Fruit fly (Drosophila melanogaster) whole organism, embryonic: ENCODE data around the gene CG6465.

Source experiments
- Adf1 ChIP-seq: fragments of 200-800 bp; sonication (Bioruptor generic); IDR thresholded peaks from 2 replicates; pipeline ENCODE4 v1.3.6; 2022; ENCODE audit warnings: missing biosample characterization, missing genetic modification characterization
- BEAF-32 ChIP-seq: fragments of 200-800 bp; sonication (Bioruptor generic); optimal IDR thresholded peaks from 3 replicates; lab custom pipeline; 2017; ENCODE audit warnings: missing biosample characterization, missing genetic modification characterization, mild to moderate bottlenecking, moderate library complexity, missing genetic modification reagents
- Bgb ChIP-seq: fragments of 200-800 bp; sonication (Bioruptor generic); IDR thresholded peaks from 2 replicates; pipeline ENCODE4 v1.3.6; 2022; ENCODE audit warnings: missing biosample characterization, missing genetic modification characterization; ENCODE audit not compliant: partially characterized antibody
- Blimp-1 ChIP-seq: fragments of 200-800 bp; sonication (Bioruptor generic); optimal IDR thresholded peaks from 3 replicates; lab custom pipeline; 2018; ENCODE audit warnings: missing biosample characterization, missing genetic modification characterization, mild to moderate bottlenecking, moderate library complexity, missing genetic modification reagents
- CG10209 ChIP-seq: fragments of 200-800 bp; sonication (Bioruptor generic); optimal IDR thresholded peaks from 3 replicates; lab custom pipeline; 2017; ENCODE audit warnings: missing biosample characterization, mild to moderate bottlenecking, missing genetic modification characterization, missing genetic modification reagents
- CG10366 ChIP-seq: fragments of 200-800 bp; sonication (Bioruptor generic); IDR thresholded peaks from 2 replicates; pipeline ENCODE4 v1.3.6; 2022; ENCODE audit warnings: missing biosample characterization, missing genetic modification characterization
- CG11085 ChIP-seq: fragments of 200-800 bp; sonication (Bioruptor generic); IDR thresholded peaks from 2 replicates; pipeline ENCODE4 v1.3.6; 2022; ENCODE audit warnings: missing biosample characterization, missing genetic modification characterization
- CG11504 ChIP-seq: fragments of 200-800 bp; sonication (Bioruptor generic); optimal IDR thresholded peaks from 3 replicates; lab custom pipeline; 2019; ENCODE audit warnings: missing biosample characterization, mild to moderate bottlenecking, missing genetic modification characterization, moderate library complexity
- CG11696 ChIP-seq: fragments of 200-800 bp; sonication (Bioruptor generic); IDR thresholded peaks from 2 replicates; pipeline ENCODE4 v1.3.6; 2022; ENCODE audit warnings: missing biosample characterization, missing genetic modification characterization
- CG1233 ChIP-seq: fragments of 200-800 bp; sonication (Bioruptor generic); optimal IDR thresholded peaks from 4 replicates; lab custom pipeline; 2018; ENCODE audit warnings: missing biosample characterization, mild to moderate bottlenecking, missing genetic modification characterization
- CG12942 ChIP-seq: fragments of 200-800 bp; sonication (Bioruptor generic); optimal IDR thresholded peaks from 3 replicates; lab custom pipeline; 2016; ENCODE audit warnings: missing biosample characterization, missing genetic modification characterization
- CG13296 ChIP-seq: fragments of 200-800 bp; sonication (Bioruptor generic); optimal IDR thresholded peaks from 3 replicates; lab custom pipeline; 2018; ENCODE audit warnings: missing biosample characterization, mild to moderate bottlenecking, missing genetic modification characterization
- CG15073 ChIP-seq: fragments of 200-800 bp; sonication (Bioruptor generic); optimal IDR thresholded peaks from 2 replicates; lab custom pipeline; 2016; ENCODE audit warnings: missing biosample characterization, missing genetic modification characterization
- CG17359 ChIP-seq: fragments of 200-800 bp; sonication (Bioruptor generic); optimal IDR thresholded peaks from 3 replicates; lab custom pipeline; 2018; ENCODE audit warnings: missing biosample characterization, mild to moderate bottlenecking, missing genetic modification characterization, moderate library complexity
- CG17612 ChIP-seq: fragments of 200-800 bp; sonication (Bioruptor generic); IDR thresholded peaks from 2 replicates; pipeline ENCODE4 v1.3.6; 2022; ENCODE audit warnings: missing biosample characterization, missing genetic modification characterization
- CG17912 ChIP-seq: fragments of 200-800 bp; sonication (Bioruptor generic); optimal IDR thresholded peaks from 2 replicates; lab custom pipeline; 2018; ENCODE audit warnings: missing biosample characterization, mild to moderate bottlenecking, missing genetic modification characterization
- CG18476 ChIP-seq: fragments of 200-800 bp; sonication (Bioruptor generic); optimal IDR thresholded peaks from 2 replicates; lab custom pipeline; 2016; ENCODE audit warnings: missing biosample characterization, mild to moderate bottlenecking, missing genetic modification characterization
- CG31365 ChIP-seq: fragments of 200-800 bp; sonication (Bioruptor generic); optimal IDR thresholded peaks from 2 replicates; lab custom pipeline; 2018; ENCODE audit warnings: missing biosample characterization, mild to moderate bottlenecking, missing genetic modification characterization
- CG31441 ChIP-seq: fragments of 200-800 bp; sonication (Bioruptor generic); IDR thresholded peaks from 2 replicates; pipeline ENCODE4 v1.3.6; 2022; ENCODE audit warnings: missing biosample characterization, missing genetic modification characterization
- CG3838 ChIP-seq: fragments of 200-800 bp; sonication (Bioruptor generic); optimal IDR thresholded peaks from 3 replicates; lab custom pipeline; 2016; ENCODE audit warnings: missing biosample characterization, missing genetic modification characterization
- CG4404 ChIP-seq: fragments of 200-800 bp; sonication (Bioruptor generic); IDR thresholded peaks from 2 replicates; pipeline ENCODE4 v1.3.6; 2022; ENCODE audit warnings: missing biosample characterization, missing genetic modification characterization
- CG4730 ChIP-seq: fragments of 200-800 bp; sonication (Bioruptor generic); IDR thresholded peaks from 2 replicates; pipeline ENCODE4 v1.3.6; 2022; ENCODE audit warnings: missing biosample characterization, missing genetic modification characterization
- CG6689 ChIP-seq: fragments of 200-800 bp; sonication (Bioruptor generic); IDR thresholded peaks from 2 replicates; pipeline ENCODE4 v1.3.6; 2022; ENCODE audit warnings: missing biosample characterization, missing genetic modification characterization
- CG8924 ChIP-seq: fragments of 200-800 bp; optimal IDR thresholded peaks from 3 replicates; lab custom pipeline; 2019; ENCODE audit warnings: missing biosample characterization, mild to moderate bottlenecking, missing genetic modification characterization, moderate library complexity
- D ChIP-seq, 2 experiments: fragments of 200-800 bp in 1 of 2; fragments of >200 bp in 1 of 2; sonication (Bioruptor generic) in 1 of 2; optimal IDR thresholded peaks; 2 replicates in 1 of 2; 3 replicates in 1 of 2; lab custom pipeline; 2017; ENCODE audit warnings: mild to moderate bottlenecking in 1 of 2, missing biosample characterization in 1 of 2, missing genetic modification characterization in 1 of 2, missing genetic modification reagents in 1 of 2
- Dad ChIP-seq: fragments of 200-800 bp; sonication (Bioruptor generic); optimal IDR thresholded peaks from 3 replicates; lab custom pipeline; 2016; ENCODE audit warnings: missing biosample characterization, missing genetic modification characterization
- ERR ChIP-seq: fragments of 200-800 bp; sonication (Bioruptor generic); optimal IDR thresholded peaks from 2 replicates; lab custom pipeline; 2016; ENCODE audit warnings: missing biosample characterization, missing genetic modification characterization
- Eip74EF ChIP-seq, 2 experiments: fragments of 200-800 bp in 1 of 2; fragments of >200 bp in 1 of 2; sonication (Bioruptor generic) in 1 of 2; optimal IDR thresholded peaks; 2 replicates each; lab custom pipeline; 2017 to 2019; ENCODE audit warnings: missing biosample characterization in 2 of 2, missing genetic modification characterization in 2 of 2, mild to moderate bottlenecking in 1 of 2, moderate library complexity in 1 of 2
- Elba2 ChIP-seq: fragments of 200-800 bp; sonication (Bioruptor generic); optimal IDR thresholded peaks from 3 replicates; lab custom pipeline; 2016; ENCODE audit warnings: missing biosample characterization, missing genetic modification characterization
- HLHmδ ChIP-seq: fragments of 200-800 bp; sonication (Bioruptor generic); optimal IDR thresholded peaks from 2 replicates; lab custom pipeline; 2018; ENCODE audit warnings: missing biosample characterization, mild to moderate bottlenecking, missing genetic modification characterization, moderate library complexity
- Hr51 ChIP-seq, 2 experiments: fragments of 200-800 bp; sonication (Bioruptor generic); optimal IDR thresholded peaks; 2 replicates in 1 of 2; 3 replicates in 1 of 2; lab custom pipeline; 2016 to 2018; ENCODE audit warnings: missing biosample characterization in 2 of 2, missing genetic modification characterization in 2 of 2, mild to moderate bottlenecking in 1 of 2, moderate library complexity in 1 of 2
- MTF-1 ChIP-seq: fragments of 200-800 bp; sonication (Bioruptor generic); optimal IDR thresholded peaks from 2 replicates; lab custom pipeline; 2018; ENCODE audit warnings: missing biosample characterization, mild to moderate bottlenecking, missing genetic modification characterization, borderline replicate concordance
- Meics ChIP-seq: fragments of 200-800 bp; sonication (Bioruptor generic); optimal IDR thresholded peaks from 2 replicates; lab custom pipeline; 2017; ENCODE audit warnings: missing biosample characterization, mild to moderate bottlenecking, missing genetic modification characterization
- Neu2 ChIP-seq: fragments of 200-800 bp; sonication (Bioruptor generic); optimal IDR thresholded peaks from 3 replicates; lab custom pipeline; 2016; ENCODE audit warnings: missing biosample characterization, missing genetic modification characterization, borderline replicate concordance
- PHDP ChIP-seq: fragments of 200-800 bp; sonication (Bioruptor generic); optimal IDR thresholded peaks from 3 replicates; lab custom pipeline; 2018; ENCODE audit warnings: missing biosample characterization, mild to moderate bottlenecking, missing genetic modification characterization, moderate library complexity
- Sox102F ChIP-seq: fragments of 200-800 bp; sonication (Bioruptor generic); optimal IDR thresholded peaks from 2 replicates; lab custom pipeline; 2018; ENCODE audit warnings: missing biosample characterization, mild to moderate bottlenecking, missing genetic modification characterization, moderate library complexity
- abd-A ChIP-seq: fragments of 200-800 bp; sonication (Bioruptor generic); optimal IDR thresholded peaks from 3 replicates; lab custom pipeline; 2019; ENCODE audit warnings: missing biosample characterization, mild to moderate bottlenecking, missing genetic modification characterization, moderate library complexity
- az2 ChIP-seq: fragments of 200-800 bp; sonication (Bioruptor generic); optimal IDR thresholded peaks from 3 replicates; lab custom pipeline; 2016; ENCODE audit warnings: missing biosample characterization, missing genetic modification characterization
- cas ChIP-seq: fragments of 200-800 bp; sonication (Bioruptor generic); IDR thresholded peaks from 2 replicates; pipeline ENCODE4 v1.3.6; 2022; ENCODE audit warnings: missing biosample characterization, missing genetic modification characterization
- cwo ChIP-seq: fragments of 200-800 bp; sonication (Bioruptor generic); optimal IDR thresholded peaks from 3 replicates; lab custom pipeline; 2017; ENCODE audit warnings: missing biosample characterization, missing genetic modification characterization, mild to moderate bottlenecking, moderate library complexity, missing genetic modification reagents
- dimm ChIP-seq: fragments of 200-800 bp; sonication (Bioruptor generic); IDR thresholded peaks from 2 replicates; pipeline ENCODE4 v1.3.6; 2022; ENCODE audit warnings: missing biosample characterization, missing genetic modification characterization
- dysf ChIP-seq: fragments of 200-800 bp; sonication (Bioruptor generic); IDR thresholded peaks from 3 replicates; pipeline ENCODE4 v1.3.6; 2022; ENCODE audit warnings: missing biosample characterization, missing genetic modification characterization
- gro ChIP-seq: fragments of 200-800 bp; sonication (Bioruptor generic); optimal IDR thresholded peaks from 2 replicates; lab custom pipeline; 2016; ENCODE audit warnings: missing biosample characterization, missing genetic modification characterization
- ind ChIP-seq: fragments of 200-800 bp; sonication (Bioruptor generic); optimal IDR thresholded peaks from 3 replicates; lab custom pipeline; 2016; ENCODE audit warnings: missing biosample characterization, missing genetic modification characterization
- lab ChIP-seq: fragments of 200-800 bp; sonication (Bioruptor generic); optimal IDR thresholded peaks from 3 replicates; lab custom pipeline; 2017; ENCODE audit warnings: missing biosample characterization, missing genetic modification characterization, mild to moderate bottlenecking, moderate library complexity, missing genetic modification reagents
- p53 ChIP-seq: fragments of 200-800 bp; sonication (Bioruptor generic); optimal IDR thresholded peaks from 2 replicates; lab custom pipeline; 2016; ENCODE audit warnings: missing biosample characterization, missing genetic modification characterization
- pzg ChIP-seq: fragments of 200-800 bp; sonication (Bioruptor generic); optimal IDR thresholded peaks from 3 replicates; lab custom pipeline; 2018; ENCODE audit warnings: missing biosample characterization, mild to moderate bottlenecking, missing genetic modification characterization, moderate library complexity
- sens ChIP-seq: fragments of 200-800 bp; sonication (Bioruptor generic); peaks from one replicate; lab custom pipeline; 2016; ENCODE audit warnings: missing biosample characterization, missing genetic modification characterization
- trh ChIP-seq: fragments of 200-800 bp; sonication (Bioruptor generic); optimal IDR thresholded peaks from 2 replicates; lab custom pipeline; 2016; ENCODE audit warnings: missing biosample characterization, missing genetic modification characterization

Gene CG6465

DNA sequence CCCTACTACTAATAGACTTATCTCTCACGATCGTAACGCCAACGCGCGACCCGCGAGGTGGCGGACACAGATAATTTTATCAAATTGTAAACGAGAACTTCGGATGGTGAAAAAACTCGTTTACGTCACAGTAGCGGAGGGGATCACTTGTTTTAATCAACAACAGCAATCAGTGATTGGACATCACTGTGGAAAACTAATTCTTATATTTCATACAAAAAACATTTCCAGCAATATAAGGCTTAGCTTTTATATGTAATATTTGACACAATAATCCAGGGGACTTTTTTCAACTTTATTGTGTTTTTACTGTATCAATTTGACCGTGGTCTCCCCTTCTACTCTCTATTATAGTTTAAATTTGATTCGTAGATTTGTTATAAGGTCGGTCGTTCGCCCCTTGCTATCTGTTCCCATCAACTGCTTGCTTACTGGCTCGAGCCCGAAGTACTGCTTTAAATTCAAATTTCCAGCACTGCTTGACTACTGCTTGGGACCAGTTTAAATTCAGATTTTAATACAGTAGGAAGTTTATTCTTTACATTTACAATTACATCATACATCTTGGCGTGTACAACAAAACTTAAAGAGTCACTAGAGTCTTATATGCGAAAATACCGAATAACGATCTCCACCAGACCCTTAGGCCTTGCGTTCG lies at the start of gene CG6465 (continued):
- TF ChIP-seq CG17612 (GFP tag; lab: Robert Waterston, UW) (no peak), CG1233 (GFP tag; lab: Kevin White, UChicago) (no peak), CG31441 (GFP tag; lab: Robert Waterston, UW) (peak; percentile 24; the same call in 1 of the 2 replicates), CG8924 (tag; lab: Kevin White, UChicago) (no peak), D (optimal IDR thresholded peaks at IDR 0.05; lab: Kevin White, UChicago) (no peak), D (GFP tag; optimal IDR thresholded peaks at IDR 0.05; lab: Kevin White, UChicago) (no peak), CG11504 (peak; percentile 69), BEAF-32 (GFP tag; lab: Kevin White, UChicago) (peak; percentile 19), ERR (GFP tag; lab: Kevin White, UChicago) (no peak), Dad (GFP tag; lab: Kevin White, UChicago) (no peak), CG13296 (peak; percentile 9), PHDP (no peak), Blimp-1 (GFP tag; lab: Kevin White, UChicago) (peak; percentile 33), CG11696 (no peak), Adf1 (no peak), sens (GFP tag; lab: Kevin White, UChicago) (peak; percentile 79), CG3838 (no peak), ind (GFP tag; lab: Kevin White, UChicago) (no peak), CG18476 (GFP tag; lab: Kevin White, UChicago) (no peak), cwo (no peak), lab (GFP tag; lab: Kevin White, UChicago) (peak; percentile 68), Neu2 (GFP tag; lab: Kevin White, UChicago) (no peak), Hr51 (GFP tag; optimal IDR thresholded peaks at IDR 0.05; lab: Kevin White, UChicago) (no peak), cas (GFP tag; lab: Robert Waterston, UW) (no peak), Eip74EF (GFP tag; optimal IDR thresholded peaks at IDR 0.05; lab: Kevin White, UChicago) (peak; percentile 24 to 87), CG17359 (tag; lab: Kevin White, UChicago) (no peak), dysf (GFP tag; lab: Robert Waterston, UW) (peak; percentile 62; the same call in 2 of the 3 replicates), HLHmδ (GFP tag; lab: Kevin White, UChicago) (no peak), gro (GFP tag; lab: Kevin White, UChicago) (peak; percentile 52), CG10209 (no peak), dimm (no peak), az2 (no peak), MTF-1 (GFP tag; lab: Kevin White, UChicago) (no peak), CG12942 (GFP tag; lab: Kevin White, UChicago) (no peak), Sox102F (GFP tag; lab: Kevin White, UChicago) (no peak), abd-A (tag; lab: Kevin White, UChicago) (peak; percentile 64), CG17912 (GFP tag; lab: Kevin White, UChicago) (no peak), CG6689 (0 out of 2 replicates have a peak, but pooled peaks have one; percentile 19), CG15073 (GFP tag; lab: Kevin White, UChicago) (no peak), CG4404 (no peak), Meics (GFP tag; lab: Kevin White, UChicago) (no peak), trh (GFP tag; lab: Kevin White, UChicago) (no peak), p53 (no peak), CG11085 (GFP tag; lab: Robert Waterston, UW) (no peak), Elba2 (GFP tag; lab: Kevin White, UChicago) (no peak), pzg (peak; percentile 12), CG4730 (no peak), Bgb (peak; percentile 70), CG31365 (tag; lab: Kevin White, UChicago) (peak; percentile 100), CG10366 (GFP tag; lab: Robert Waterston, UW) (no peak)
